Worm (Caenorhabditis elegans): Measurements from ENCODE around the gene srg-58.

srg-58 gene

ce11 chrV:2769754-2770153 lies 10.4 kb upstream of the srg-58 start, which contains the start of gene dhs-15:
Gene dhs-15, minus strand, starts transcription at chrV:2769854.
- TF ChIP-seq ceh-8 (GFP tag; optimal IDR thresholded peaks at IDR 0.05) (no peak), nhr-19 (GFP tag; conservative IDR thresholded peaks at IDR 0.05) (no peak), pag-3 (tag; optimal IDR thresholded peaks at IDR 0.05; ENCODE audit: borderline replicate concordance, insufficient read depth) (no peak), unc-30 (tag; optimal IDR thresholded peaks at IDR 0.05) (no peak), zag-1 (tag; optimal IDR thresholded peaks at IDR 0.05) (no peak), hlh-17 (GFP tag; optimal IDR thresholded peaks at IDR 0.05; ENCODE audit: borderline replicate concordance) (no peak), nhr-85 (tag) (peak; percentile 64)

ce11 chrV:2767465-2767864 lies 8.1 kb upstream of the srg-58 start, which contains the start of gene R05D8.9:
Gene R05D8.9, minus strand, starts transcription at chrV:2767565.
- no peak for TF ChIP-seq snu-23 (GFP tag; optimal IDR thresholded peaks at IDR 0.05)
- no peak for TF ChIP-seq egl-27 (tag; optimal IDR thresholded peaks at IDR 0.05)
- TF ChIP-seq nhr-28 (tag; optimal IDR thresholded peaks at IDR 0.05) = no peak

- TF ChIP-seq lin-35 (GFP tag; optimal IDR thresholded peaks at IDR 0.05) = peak in 1 of 2 experiments; percentile 21
- peak; percentile 71 for TF ChIP-seq elt-2 (tag; optimal IDR thresholded peaks at IDR 0.05)
- no peak for TF ChIP-seq vab-15 (tag; optimal IDR thresholded peaks at IDR 0.05)
These were observed 5.7 kb upstream of the srg-58 start, which contains the start of gene dhs-14 for ce11 chrV:2765052-2765451. Gene dhs-14, minus strand, starts transcription at chrV:2765200.

ce11 chrV:2763105-2763504 lies 3.7 kb upstream of the srg-58 start, which contains the start of gene R05D8.7:
Gene R05D8.7, minus strand, starts transcription at chrV:2763208.
- TF ChIP-seq F16B12.6 (tag; optimal IDR thresholded peaks at IDR 0.05) (no peak), skn-1 (tag; optimal IDR thresholded peaks at IDR 0.05) (peak; percentile 32), nhr-20 (tag; optimal IDR thresholded peaks at IDR 0.05) (peak; percentile 57), aha-1 (tag; optimal IDR thresholded peaks at IDR 0.05) (no peak)

- TF ChIP-seq nhr-90 (tag; optimal IDR thresholded peaks at IDR 0.05; ENCODE audit: poor library complexity) (no peak), nhr-11 (tag; optimal IDR thresholded peaks at IDR 0.05) (no peak), lin-15B (tag; optimal IDR thresholded peaks at IDR 0.05) (no peak), lin-35 (GFP tag; optimal IDR thresholded peaks at IDR 0.05) (no peak), skn-1 (tag; optimal IDR thresholded peaks at IDR 0.05) (no peak), unc-86 (tag; optimal IDR thresholded peaks at IDR 0.05) (no peak), mep-1 (tag; optimal IDR thresholded peaks at IDR 0.05) (no peak), lin-14 (GFP tag; optimal IDR thresholded peaks at IDR 0.05) (no peak), sptf-1 (tag; optimal IDR thresholded peaks at IDR 0.05) (no peak), lin-13 (GFP tag; optimal IDR thresholded peaks at IDR 0.05) (no peak), pag-3 (tag; optimal IDR thresholded peaks at IDR 0.05; ENCODE audit: borderline replicate concordance, insufficient read depth) (no peak), dsc-1 (tag; optimal IDR thresholded peaks at IDR 0.05) (no peak), fkh-8 (tag; optimal IDR thresholded peaks at IDR 0.05) (no peak), lsy-2 (tag; optimal IDR thresholded peaks at IDR 0.05) (no peak), fkh-10 (GFP tag; optimal IDR thresholded peaks at IDR 0.05) (no peak), grh-1 (GFP tag; IDR thresholded peaks at IDR 0.05) (no peak), C04F5.9 (tag; optimal IDR thresholded peaks at IDR 0.05) (no peak)
These were observed 2.1 kb upstream of the srg-58 start for ce11 chrV:2761470-2761869.

ce11 chrV:2758437-2758836 lies 919 bp downstream of the srg-58 start:
- TF ChIP-seq egl-27 (tag; optimal IDR thresholded peaks at IDR 0.05) = no peak
- no peak for TF ChIP-seq lsy-2 (tag; optimal IDR thresholded peaks at IDR 0.05)
- no peak for TF ChIP-seq nhr-90 (tag; optimal IDR thresholded peaks at IDR 0.05; ENCODE audit: poor library complexity)
- no peak for TF ChIP-seq fkh-8 (tag; optimal IDR thresholded peaks at IDR 0.05)
- no peak for TF ChIP-seq jun-1 (tag; optimal IDR thresholded peaks at IDR 0.05)
- no peak for TF ChIP-seq nhr-19 (GFP tag; conservative IDR thresholded peaks at IDR 0.05)
- TF ChIP-seq mep-1 (tag; optimal IDR thresholded peaks at IDR 0.05) = no peak
- no peak for TF ChIP-seq efl-1 (optimal IDR thresholded peaks at IDR 0.05)
- no peak for TF ChIP-seq efl-1 (GFP tag; optimal IDR thresholded peaks at IDR 0.05 in 1 of 2)
- no peak for TF ChIP-seq nhr-85 (tag)
- TF ChIP-seq mef-2 (tag; optimal IDR thresholded peaks at IDR 0.05) = no peak
- no peak for TF ChIP-seq lin-39 (tag; optimal IDR thresholded peaks at IDR 0.05)
- no peak for TF ChIP-seq dpl-1 (GFP tag; optimal IDR thresholded peaks at IDR 0.05)
- TF ChIP-seq fkh-4 (tag; optimal IDR thresholded peaks at IDR 0.05; ENCODE audit: borderline replicate concordance) = no peak
- no peak for TF ChIP-seq unc-98 (GFP tag; IDR thresholded peaks at IDR 0.05)
- no peak for TF ChIP-seq ceh-63 (GFP tag; optimal IDR thresholded peaks at IDR 0.05)
- no peak for TF ChIP-seq mdl-1 (tag; optimal IDR thresholded peaks at IDR 0.05)
- no peak for TF ChIP-seq hpl-2 (GFP tag; optimal IDR thresholded peaks at IDR 0.05)

Data from whole organism, L1 larva.